Worm (Caenorhabditis elegans): Measurements from ENCODE around the gene F54B11.8.

Gene F54B11.8

ce11 chrX:13569854-13570253, 33.9 kb downstream of the F54B11.8 start, which contains the start of gene R01E6.7:
Gene R01E6.7, minus strand, starts transcription at chrX:13569954.
- TF ChIP-seq hlh-1 (tag; optimal IDR thresholded peaks at IDR 0.05) (no peak), blmp-1 (tag; optimal IDR thresholded peaks at IDR 0.05) (no peak), ceh-39 (tag; optimal IDR thresholded peaks at IDR 0.05) (no peak), elt-3 (tag; optimal IDR thresholded peaks at IDR 0.05) (no peak), ham-2 (GFP tag; optimal IDR thresholded peaks at IDR 0.05) (no peak), drap-1 (GFP tag; optimal IDR thresholded peaks at IDR 0.05) (no peak), nhr-28 (tag; optimal IDR thresholded peaks at IDR 0.05) (no peak), bed-3 (GFP tag; optimal IDR thresholded peaks at IDR 0.05) (no peak), lin-13 (tag; optimal IDR thresholded peaks at IDR 0.05) (no peak), tbx-8 (GFP tag; optimal IDR thresholded peaks at IDR 0.05) (no peak), sptf-1 (tag; optimal IDR thresholded peaks at IDR 0.05) (no peak), lsy-2 (tag; optimal IDR thresholded peaks at IDR 0.05) (no peak), ceh-83 (GFP tag; optimal IDR thresholded peaks at IDR 0.05) (no peak), unc-62 (GFP tag; optimal IDR thresholded peaks at IDR 0.05) (no peak), lin-32 (GFP tag; optimal IDR thresholded peaks at IDR 0.05) (no peak), nhr-2 (tag; optimal IDR thresholded peaks at IDR 0.05) (no peak), mab-5 (tag; optimal IDR thresholded peaks at IDR 0.05) (no peak), ceh-43 (GFP tag; optimal IDR thresholded peaks at IDR 0.05) (no peak), zip-8 (tag; optimal IDR thresholded peaks at IDR 0.05) (no peak), flh-1 (GFP tag; optimal IDR thresholded peaks at IDR 0.05) (no peak)

- TF ChIP-seq lin-13 (tag; optimal IDR thresholded peaks at IDR 0.05) = no peak
- TF ChIP-seq mep-1 (tag; optimal IDR thresholded peaks at IDR 0.05) = no peak
- TF ChIP-seq sem-2 (GFP tag; optimal IDR thresholded peaks at IDR 0.05) = no peak
- no peak for TF ChIP-seq ceh-43 (GFP tag; optimal IDR thresholded peaks at IDR 0.05)
- no peak for TF ChIP-seq ham-2 (GFP tag; optimal IDR thresholded peaks at IDR 0.05)
Observed at ce11 chrX:13566436-13566835, 37.3 kb downstream of the F54B11.8 start, which contains the start of gene R01E6.2. Gene R01E6.2, minus strand, starts transcription at chrX:13566536.

DNA sequence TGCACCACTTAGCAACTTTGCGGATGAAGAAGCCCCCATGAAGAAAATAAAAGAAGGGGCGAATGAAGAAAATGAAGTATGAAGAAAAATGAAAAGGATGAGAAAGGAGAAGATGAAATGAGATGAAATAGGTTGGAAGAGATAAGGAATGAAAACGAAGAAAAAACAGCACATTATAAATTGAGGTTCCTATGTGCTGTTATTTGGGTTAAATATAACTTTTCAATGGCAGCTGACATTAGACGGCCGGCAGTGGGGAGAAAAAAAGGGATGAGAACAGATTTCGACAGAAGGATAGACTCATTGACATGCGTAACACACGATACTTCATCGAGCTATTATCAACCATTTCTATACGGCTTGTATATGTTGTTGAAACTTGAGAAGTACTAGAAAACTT, 41.8 kb downstream of the F54B11.8 start:
- TF ChIP-seq nhr-28 (tag; optimal IDR thresholded peaks at IDR 0.05) (no peak), tbx-8 (GFP tag; optimal IDR thresholded peaks at IDR 0.05) (no peak), unc-120 (tag; optimal IDR thresholded peaks at IDR 0.05; ENCODE audit: poor library complexity, severe bottlenecking) (peak; percentile 5), hlh-1 (tag; optimal IDR thresholded peaks at IDR 0.05) (peak; percentile 35), elt-3 (tag; optimal IDR thresholded peaks at IDR 0.05) (no peak), flh-1 (GFP tag; optimal IDR thresholded peaks at IDR 0.05) (no peak), lin-13 (tag; optimal IDR thresholded peaks at IDR 0.05) (no peak)

ce11 chrX:13558667-13559066, 45.1 kb downstream of the F54B11.8 start:
- TF ChIP-seq lin-32 (GFP tag; optimal IDR thresholded peaks at IDR 0.05) = no peak
- no peak for TF ChIP-seq ham-2 (GFP tag; optimal IDR thresholded peaks at IDR 0.05)
- TF ChIP-seq snpc-4 (tag; optimal IDR thresholded peaks at IDR 0.05) = no peak
- TF ChIP-seq nhr-12 (tag; optimal IDR thresholded peaks at IDR 0.05) = no peak
- no peak for TF ChIP-seq ces-1 (GFP tag; optimal IDR thresholded peaks at IDR 0.05)

DNA sequence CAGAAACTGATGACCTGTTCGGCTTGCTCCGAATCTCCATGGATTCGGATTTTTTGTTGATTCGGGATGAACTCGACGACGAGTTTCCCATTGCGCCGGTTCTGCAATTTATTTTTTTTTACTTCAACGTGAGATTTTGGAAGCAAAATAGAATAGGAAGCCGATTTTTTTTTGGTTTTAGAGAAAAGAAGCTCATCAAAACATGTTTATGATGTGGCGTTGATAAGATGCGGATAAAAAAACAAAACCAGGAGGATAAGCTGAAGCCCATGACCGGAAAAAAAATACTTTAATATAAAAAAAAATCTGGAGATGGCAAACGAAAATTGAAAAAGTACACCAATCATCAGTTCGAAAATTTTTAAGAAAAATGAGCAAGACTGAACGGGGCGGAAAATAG, 47.7 kb downstream of the F54B11.8 start, which contains the start of gene glb-20:
Gene glb-20 (minus strand): TSS at position 101 of the 400 bp plus-strand sequence.
- TF ChIP-seq mls-2 (tag; optimal IDR thresholded peaks at IDR 0.05) = no peak
- no peak for TF ChIP-seq cnd-1 (tag; optimal IDR thresholded peaks at IDR 0.05)
- no peak for TF ChIP-seq ceh-83 (GFP tag; optimal IDR thresholded peaks at IDR 0.05)
- TF ChIP-seq sptf-1 (tag; optimal IDR thresholded peaks at IDR 0.05) = no peak
- TF ChIP-seq sem-2 (GFP tag; optimal IDR thresholded peaks at IDR 0.05) = no peak
- TF ChIP-seq bed-3 (GFP tag; optimal IDR thresholded peaks at IDR 0.05) = no peak
- no peak for TF ChIP-seq flh-1 (GFP tag; optimal IDR thresholded peaks at IDR 0.05)
- no peak for TF ChIP-seq nhr-76 (tag; optimal IDR thresholded peaks at IDR 0.05)
- TF ChIP-seq tbx-8 (GFP tag; optimal IDR thresholded peaks at IDR 0.05) = no peak
- TF ChIP-seq unc-39 (tag; optimal IDR thresholded peaks at IDR 0.05) = no peak
- TF ChIP-seq nhr-237 (tag; optimal IDR thresholded peaks at IDR 0.05) = no peak
- no peak for TF ChIP-seq ceh-43 (GFP tag; optimal IDR thresholded peaks at IDR 0.05)
- no peak for TF ChIP-seq lsy-2 (tag; optimal IDR thresholded peaks at IDR 0.05)
- no peak for TF ChIP-seq nhr-28 (tag; optimal IDR thresholded peaks at IDR 0.05)
- TF ChIP-seq mep-1 (tag; optimal IDR thresholded peaks at IDR 0.05) = no peak
- TF ChIP-seq drap-1 (GFP tag; optimal IDR thresholded peaks at IDR 0.05) = no peak
- no peak for TF ChIP-seq pha-4 (tag; optimal IDR thresholded peaks at IDR 0.05)
- TF ChIP-seq M03D4.4 (tag; optimal IDR thresholded peaks at IDR 0.05) = no peak
- no peak for TF ChIP-seq ztf-11 (tag; optimal IDR thresholded peaks at IDR 0.05)
